Worm (Caenorhabditis elegans): ENCODE data around the gene nipa-1.
A peak's percentile ranks its signal among the peaks of the same experiment; 100 is the strongest.

Gene nipa-1

DNA sequence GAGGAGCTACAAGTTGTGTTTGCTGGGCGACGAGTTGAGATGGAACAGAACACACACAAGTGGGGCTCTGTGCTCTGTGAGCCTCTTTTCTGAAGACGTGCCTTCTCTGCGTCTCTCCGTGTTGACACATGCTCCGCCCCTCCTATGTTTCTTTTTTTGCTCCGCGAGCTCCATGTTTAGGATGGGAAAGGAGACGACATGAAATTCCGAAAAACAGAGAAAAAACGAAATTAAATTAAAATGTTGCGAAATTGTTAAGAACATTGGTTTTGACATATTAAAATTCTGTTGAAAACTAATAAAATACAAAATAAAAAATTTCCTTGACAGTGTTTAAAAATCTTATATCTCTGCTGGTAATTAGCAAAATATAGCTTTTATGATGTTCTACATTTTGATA is 12.2 kb upstream of the nipa-1 start, which contains the start of gene mec-12 (continued):
- TF ChIP-seq fkh-10 (GFP tag; optimal IDR thresholded peaks at IDR 0.05) (peak; percentile 34), nhr-47 (tag; optimal IDR thresholded peaks at IDR 0.05) (peak; percentile 17), nhr-90 (tag; optimal IDR thresholded peaks at IDR 0.05; ENCODE audit: poor library complexity) (no peak), dpl-1 (GFP tag; optimal IDR thresholded peaks at IDR 0.05) (no peak), lir-3 (tag; optimal IDR thresholded peaks at IDR 0.05; ENCODE audit: poor library complexity) (no peak), rnt-1 (tag; optimal IDR thresholded peaks at IDR 0.05) (no peak), lin-13 (GFP tag; optimal IDR thresholded peaks at IDR 0.05) (no peak), nhr-71 (tag; optimal IDR thresholded peaks at IDR 0.05) (peak; percentile 40), lsy-2 (tag; optimal IDR thresholded peaks at IDR 0.05) (no peak), ces-1 (GFP tag; optimal IDR thresholded peaks at IDR 0.05) (peak; percentile 79), zip-4 (GFP tag; optimal IDR thresholded peaks at IDR 0.05) (peak; percentile 12), C16A3.4 (tag; optimal IDR thresholded peaks at IDR 0.05) (no peak)

DNA sequence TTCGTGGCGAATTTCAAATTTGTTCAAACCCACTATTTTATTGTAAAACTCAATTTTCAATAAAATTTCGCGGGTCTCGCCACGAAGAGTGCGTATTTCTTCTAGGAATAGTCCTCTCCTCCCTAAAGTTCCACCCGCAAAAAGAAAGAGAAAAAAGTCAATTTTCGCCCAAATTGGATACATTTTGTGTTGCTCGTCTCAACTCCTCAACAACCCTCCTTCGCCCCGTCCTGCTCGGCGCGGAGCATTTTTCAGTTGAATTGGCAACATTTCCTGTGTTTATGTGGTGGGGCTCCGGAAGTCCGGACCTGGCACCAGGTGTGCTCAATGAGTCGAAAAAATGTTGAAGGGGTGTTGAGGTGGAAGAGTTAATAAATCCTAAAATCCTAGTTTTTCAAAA is 11.2 kb upstream of the nipa-1 start:
- TF ChIP-seq mdl-1 (tag; optimal IDR thresholded peaks at IDR 0.05) (no peak), lin-14 (GFP tag; optimal IDR thresholded peaks at IDR 0.05) (peak; percentile 61), tlp-1 (tag; optimal IDR thresholded peaks at IDR 0.05) (no peak), fkh-8 (tag; optimal IDR thresholded peaks at IDR 0.05) (peak; percentile 41), snu-23 (GFP tag; optimal IDR thresholded peaks at IDR 0.05) (no peak), nhr-19 (GFP tag; conservative IDR thresholded peaks at IDR 0.05) (no peak), pqm-1 (tag; optimal IDR thresholded peaks at IDR 0.05) (no peak), pag-3 (tag; optimal IDR thresholded peaks at IDR 0.05; ENCODE audit: borderline replicate concordance, insufficient read depth) (no peak), unc-98 (GFP tag; IDR thresholded peaks at IDR 0.05) (no peak), nhr-12 (tag; optimal IDR thresholded peaks at IDR 0.05) (no peak), fos-1 (tag; optimal IDR thresholded peaks at IDR 0.05) (no peak), nhr-237 (tag; optimal IDR thresholded peaks at IDR 0.05) (no peak), fkh-10 (GFP tag; optimal IDR thresholded peaks at IDR 0.05) (no peak), pax-3 (tag; optimal IDR thresholded peaks at IDR 0.05) (no peak), dsc-1 (tag; optimal IDR thresholded peaks at IDR 0.05) (no peak)

DNA sequence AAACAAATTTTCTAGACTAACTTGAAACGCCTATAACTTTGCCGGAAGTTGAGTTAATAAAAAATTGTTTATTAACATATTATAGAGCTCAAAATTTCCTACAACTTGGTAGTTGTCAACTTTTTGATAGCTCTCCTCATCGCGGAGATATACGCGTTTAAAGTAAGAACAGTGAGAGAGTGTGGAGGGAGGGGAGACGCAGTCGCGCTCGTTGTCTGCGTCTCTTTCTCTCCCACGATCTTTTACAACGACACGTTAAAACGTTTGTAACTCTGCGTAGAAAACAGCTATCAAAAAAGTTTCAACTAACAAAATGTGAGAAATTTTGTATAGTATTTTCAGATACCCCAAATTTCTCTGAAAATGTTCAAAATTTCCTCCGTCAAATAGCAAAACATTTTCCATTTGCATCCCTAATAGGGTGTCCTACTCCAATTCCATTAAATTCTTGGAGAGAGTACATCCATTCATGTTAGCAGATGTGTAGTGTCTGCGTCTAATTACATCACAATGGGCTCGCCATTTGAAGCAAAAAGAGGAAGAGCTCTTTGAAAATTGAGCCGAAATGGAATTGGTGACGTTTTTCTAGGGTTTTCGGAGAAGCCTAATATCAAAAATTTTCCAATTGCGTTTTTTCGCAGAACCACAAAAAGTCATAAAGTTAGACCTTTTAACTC is 9.5 kb upstream of the nipa-1 start:
- TF ChIP-seq C16A3.4 (tag; optimal IDR thresholded peaks at IDR 0.05) (no peak), lin-14 (GFP tag; optimal IDR thresholded peaks at IDR 0.05) (peak; percentile 64)

DNA sequence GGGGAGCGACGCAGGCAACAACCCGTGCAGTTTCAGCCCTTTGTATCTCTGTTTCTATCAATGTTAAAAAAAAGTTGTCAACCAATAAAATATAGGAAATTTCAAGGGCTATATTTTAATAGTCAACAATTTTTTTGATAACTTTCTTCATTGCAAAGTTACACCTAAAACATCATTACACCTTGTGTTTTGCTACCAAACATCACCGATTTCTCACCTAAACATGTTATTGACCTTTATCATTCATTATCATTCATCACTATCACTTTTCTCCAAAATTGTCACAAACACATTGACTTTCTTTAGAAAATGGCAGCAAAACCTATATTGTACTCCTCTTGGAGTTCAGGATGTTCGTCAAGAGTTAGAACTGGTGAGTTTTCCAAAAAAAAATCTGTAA is 2.1 kb upstream of the nipa-1 start, which contains the start of gene Y53G8B.1:
TSS of gene Y53G8B.1 (plus strand) at position 242 of the 400 bp plus-strand sequence.
- TF ChIP-seq lin-14 (GFP tag; optimal IDR thresholded peaks at IDR 0.05) (peak; percentile 7), mef-2 (tag; optimal IDR thresholded peaks at IDR 0.05) (no peak), blmp-1 (tag; optimal IDR thresholded peaks at IDR 0.05) (peak; percentile 24), C04F5.9 (tag; optimal IDR thresholded peaks at IDR 0.05) (no peak), ztf-11 (tag; optimal IDR thresholded peaks at IDR 0.05) (no peak), mdl-1 (tag; optimal IDR thresholded peaks at IDR 0.05) (no peak)

DNA sequence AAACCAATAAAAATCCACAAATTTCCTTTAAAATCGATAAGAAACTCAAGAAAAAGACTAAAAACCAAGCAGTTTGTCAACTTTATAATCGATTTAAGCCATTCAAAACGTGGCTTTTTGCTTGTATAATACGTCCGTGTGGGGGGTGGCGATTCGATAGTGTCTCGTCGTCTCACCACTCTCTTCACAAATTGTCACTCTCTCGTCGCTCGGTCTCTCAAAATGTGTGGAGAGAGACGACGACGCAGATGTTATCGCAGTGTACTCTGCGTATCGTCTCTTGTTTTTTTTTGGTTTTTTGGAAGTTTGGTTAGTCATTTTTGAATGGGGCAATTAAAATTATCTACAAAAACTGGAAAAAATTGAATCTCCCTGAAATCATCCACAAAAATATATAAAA is 689 bp upstream of the nipa-1 start:
- TF ChIP-seq nhr-12 (tag; optimal IDR thresholded peaks at IDR 0.05) (no peak), ets-5 (GFP tag; IDR thresholded peaks at IDR 0.05) (no peak), pqm-1 (tag; optimal IDR thresholded peaks at IDR 0.05) (no peak), ama-1 (optimal IDR thresholded peaks at IDR 0.05) (no peak), efl-1 (optimal IDR thresholded peaks at IDR 0.05) (peak in 1 of 2 experiments; percentile 46), efl-1 (GFP tag; optimal IDR thresholded peaks at IDR 0.05 in 1 of 2) (no peak), zip-4 (GFP tag; optimal IDR thresholded peaks at IDR 0.05) (no peak), tlp-1 (tag; optimal IDR thresholded peaks at IDR 0.05) (no peak), elt-2 (tag; optimal IDR thresholded peaks at IDR 0.05) (peak; percentile 16), efl-3 (GFP tag; optimal IDR thresholded peaks at IDR 0.05) (no peak), mef-2 (tag; optimal IDR thresholded peaks at IDR 0.05) (no peak), mep-1 (tag; optimal IDR thresholded peaks at IDR 0.05) (no peak), blmp-1 (tag; optimal IDR thresholded peaks at IDR 0.05) (peak; percentile 24), hpl-2 (GFP tag; optimal IDR thresholded peaks at IDR 0.05) (no peak), nhr-20 (tag; optimal IDR thresholded peaks at IDR 0.05) (no peak), egl-27 (tag; optimal IDR thresholded peaks at IDR 0.05) (no peak), nhr-28 (tag; optimal IDR thresholded peaks at IDR 0.05) (no peak), dsc-1 (tag; optimal IDR thresholded peaks at IDR 0.05) (no peak), nhr-47 (tag; optimal IDR thresholded peaks at IDR 0.05) (no peak), ceh-88 (GFP tag; IDR thresholded peaks at IDR 0.05) (no peak), lin-35 (GFP tag; optimal IDR thresholded peaks at IDR 0.05) (peak; percentile 27 to 28), Y116A8C.19 (tag; optimal IDR thresholded peaks at IDR 0.05; ENCODE audit: borderline replicate concordance) (no peak)

Data from whole organism, L1 larva.